Worm (Caenorhabditis elegans): ENCODE measurements around the gene ucr-2.2.
A peak's percentile ranks its signal among the peaks of the same experiment; 100 is the strongest.

ce11 chrX:15146415-15147210 lies 27.1 kb upstream of the ucr-2.2 start:
- TF ChIP-seq hlh-1 (tag; optimal IDR thresholded peaks at IDR 0.05) (no peak), pha-4 (tag; optimal IDR thresholded peaks at IDR 0.05) (no peak), blmp-1 (tag; optimal IDR thresholded peaks at IDR 0.05) (no peak), lsy-2 (tag; optimal IDR thresholded peaks at IDR 0.05) (no peak), snpc-4 (tag; optimal IDR thresholded peaks at IDR 0.05) (no peak), ceh-83 (GFP tag; optimal IDR thresholded peaks at IDR 0.05) (no peak), mab-5 (tag; optimal IDR thresholded peaks at IDR 0.05) (no peak), elt-3 (tag; optimal IDR thresholded peaks at IDR 0.05) (no peak), unc-39 (tag; optimal IDR thresholded peaks at IDR 0.05) (no peak), nhr-237 (tag; optimal IDR thresholded peaks at IDR 0.05) (no peak), ztf-11 (tag; optimal IDR thresholded peaks at IDR 0.05) (no peak), ces-1 (GFP tag; optimal IDR thresholded peaks at IDR 0.05) (peak; percentile 5), sptf-1 (tag; optimal IDR thresholded peaks at IDR 0.05) (peak; percentile 18), unc-62 (GFP tag; optimal IDR thresholded peaks at IDR 0.05) (no peak)

All from whole organism, mixed stage, embryonic.